Fruit fly (Drosophila melanogaster): Measurements from ENCODE around the gene CG43335.
A peak's percentile ranks its signal among the peaks of the same experiment; 100 is the strongest.

CG43335 gene

DNA sequence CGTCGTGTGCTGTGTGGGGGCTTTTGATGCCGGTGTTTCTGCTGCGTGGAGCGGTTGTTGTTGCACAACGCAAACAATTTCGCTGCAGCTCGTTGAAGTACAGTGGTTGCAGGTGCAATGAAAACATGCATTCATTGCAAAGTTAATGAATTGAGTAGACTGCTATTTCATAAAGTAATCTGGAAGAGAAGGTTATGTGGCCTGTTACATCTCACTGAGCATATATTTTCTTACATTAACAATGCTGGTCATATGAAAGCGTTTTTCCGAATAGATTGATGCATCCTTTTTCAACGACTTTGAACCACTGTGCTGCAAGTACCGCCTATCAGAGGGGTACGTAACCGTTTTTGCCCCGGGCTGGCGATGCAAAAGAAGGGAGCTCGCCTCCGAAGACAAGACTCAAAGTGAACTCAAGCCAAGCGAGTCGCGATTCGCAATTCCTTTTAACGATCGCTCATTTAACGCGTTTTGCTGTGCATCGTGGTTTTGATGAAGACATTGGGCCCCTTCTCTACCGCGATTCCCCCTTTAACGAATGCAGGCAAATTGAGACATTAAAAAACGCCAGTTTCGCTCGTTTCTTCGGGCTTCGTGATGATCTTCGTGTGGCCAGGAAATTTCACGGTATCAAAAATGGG, 16.6 kb downstream of the CG43335 start (continued):
- TF ChIP-seq CG32772 (GFP tag; IDR thresholded peaks at IDR 0.05), result peak; percentile 54; the same call in 1 of the 2 replicates
- peak; percentile 19 for TF ChIP-seq TFAM (GFP tag; optimal IDR thresholded peaks at IDR 0.05)
- peak; percentile 46; the same call in 1 of the 2 replicates for TF ChIP-seq vvl (GFP tag; IDR thresholded peaks at IDR 0.05)
- peak; percentile 51; the same call in 1 of the 3 replicates for TF ChIP-seq ci (GFP tag; IDR thresholded peaks at IDR 0.05)
- TF ChIP-seq CG17912 (GFP tag; optimal IDR thresholded peaks at IDR 0.05), result no peak
- TF ChIP-seq fu2 (GFP tag; optimal IDR thresholded peaks at IDR 0.05), result no peak
- 0 out of 2 replicates have a peak, but pooled peaks have one; percentile 35 for TF ChIP-seq CG6272 (GFP tag; IDR thresholded peaks at IDR 0.05)
- TF ChIP-seq CG16779 (GFP tag; IDR thresholded peaks at IDR 0.05), result no peak
- peak; percentile 83 for TF ChIP-seq CG10979 (tag; optimal IDR thresholded peaks at IDR 0.05)
- TF ChIP-seq chif (GFP tag; optimal IDR thresholded peaks at IDR 0.05), result peak; percentile 61 to 73
- TF ChIP-seq tgo (GFP tag; IDR thresholded peaks at IDR 0.05), result peak; percentile 21; the same call in 1 of the 3 replicates
- peak; percentile 57; the same call in 1 of the 2 replicates for TF ChIP-seq CG4360 (GFP tag; IDR thresholded peaks at IDR 0.05)
- TF ChIP-seq tap (tag; optimal IDR thresholded peaks at IDR 0.05), result peak; percentile 10
- TF ChIP-seq CG34376 (GFP tag; optimal IDR thresholded peaks at IDR 0.05), result no peak
- no peak for TF ChIP-seq fru (optimal IDR thresholded peaks at IDR 0.05)
- peak; percentile 56 for TF ChIP-seq CG4820 (GFP tag; optimal IDR thresholded peaks at IDR 0.05)
- peak; percentile 33 for TF ChIP-seq CG30431 (GFP tag; optimal IDR thresholded peaks at IDR 0.05)
- peak; percentile 79 for TF ChIP-seq CG4404 (GFP tag; IDR thresholded peaks at IDR 0.05)
- no peak for TF ChIP-seq lov (optimal IDR thresholded peaks at IDR 0.05)
- TF ChIP-seq lov (GFP tag; IDR thresholded peaks at IDR 0.05), result peak; percentile 74; the same call in 1 of the 3 replicates
- TF ChIP-seq schlank (tag; optimal IDR thresholded peaks at IDR 0.05), result no peak
- peak; percentile 25 for TF ChIP-seq nerfin-1 (tag; optimal IDR thresholded peaks at IDR 0.05)
- TF ChIP-seq twi (tag; optimal IDR thresholded peaks at IDR 0.05), result no peak
- peak; percentile 43 for TF ChIP-seq stwl (tag; optimal IDR thresholded peaks at IDR 0.05)
- TF ChIP-seq CG4282 (GFP tag; optimal IDR thresholded peaks at IDR 0.05), result peak; percentile 45
- 0 out of 2 replicates have a peak, but pooled peaks have one; percentile 15 for TF ChIP-seq ap (GFP tag; IDR thresholded peaks at IDR 0.05)
- no peak for TF ChIP-seq sob (GFP tag; IDR thresholded peaks at IDR 0.05)
- peak; percentile 43 for TF ChIP-seq gsb-n (tag; optimal IDR thresholded peaks at IDR 0.05)
- TF ChIP-seq CG17186 (GFP tag; optimal IDR thresholded peaks at IDR 0.05), result peak; percentile 8
- TF ChIP-seq CoRest (tag; optimal IDR thresholded peaks at IDR 0.05), result peak; percentile 5
- peak; percentile 15 for TF ChIP-seq ems (GFP tag; optimal IDR thresholded peaks at IDR 0.05)
- peak; percentile 34 for TF ChIP-seq CG30403 (GFP tag; optimal IDR thresholded peaks at IDR 0.05)
- TF ChIP-seq gt (GFP tag; IDR thresholded peaks at IDR 0.05), result 0 out of 2 replicates have a peak, but pooled peaks have one; percentile 25
- TF ChIP-seq CG8290 (GFP tag; optimal IDR thresholded peaks at IDR 0.05), result peak; percentile 68
- no peak for TF ChIP-seq CG8290 (tag; optimal IDR thresholded peaks at IDR 0.05)
- 0 out of 2 replicates have a peak, but pooled peaks have one; percentile 32 for TF ChIP-seq Gsc (GFP tag; IDR thresholded peaks at IDR 0.05)
- peak; percentile 7 for TF ChIP-seq chn (GFP tag; optimal IDR thresholded peaks at IDR 0.05)
- peak; percentile 23 for TF ChIP-seq CG12391 (tag; optimal IDR thresholded peaks at IDR 0.05)
- TF ChIP-seq onecut (GFP tag; IDR thresholded peaks at IDR 0.05), result 0 out of 2 replicates have a peak, but pooled peaks have one; percentile 20
- peak; percentile 27 for TF ChIP-seq CG16863 (GFP tag; optimal IDR thresholded peaks at IDR 0.05)
- peak; percentile 29 for TF ChIP-seq CG12219 (GFP tag; optimal IDR thresholded peaks at IDR 0.05)
- TF ChIP-seq CG2875 (GFP tag; optimal IDR thresholded peaks at IDR 0.05), result peak; percentile 36
- TF ChIP-seq CG17359 (tag; optimal IDR thresholded peaks at IDR 0.05), result peak; percentile 46
- peak; percentile 59 for TF ChIP-seq gem (tag; optimal IDR thresholded peaks at IDR 0.05)
- peak; percentile 65 for TF ChIP-seq CG31441 (GFP tag; IDR thresholded peaks at IDR 0.05)
- TF ChIP-seq row (GFP tag; IDR thresholded peaks at IDR 0.05), result peak; percentile 52; the same call in 2 of the 3 replicates
